Fruit fly (Drosophila melanogaster): ENCODE results near the gene brk.

Gene brk

dm6 chrX:7290811-7291515 is 16.8 kb upstream of the brk start, which contains the start of gene unc-119:
unc-119 (minus strand) TSS chrX:7291298.
- TF ChIP-seq psq (GFP tag; optimal IDR thresholded peaks at IDR 0.05) (peak; percentile 4), GATAd (GFP tag; optimal IDR thresholded peaks at IDR 0.05) (no peak), rgr (GFP tag; optimal IDR thresholded peaks at IDR 0.05) (no peak), Vsx2 (GFP tag; optimal IDR thresholded peaks at IDR 0.05; ENCODE audit: partially characterized antibody) (no peak), usp (GFP tag; optimal IDR thresholded peaks at IDR 0.05) (no peak), HLH106 (tag; optimal IDR thresholded peaks at IDR 0.05) (no peak), Abd-B (GFP tag; optimal IDR thresholded peaks at IDR 0.05) (no peak), N (GFP tag; optimal IDR thresholded peaks at IDR 0.05) (no peak), dl (GFP tag; optimal IDR thresholded peaks at IDR 0.05; ENCODE audit: insufficient read depth in 1 of 2, partially characterized antibody in 2 of 2) (no peak), sv (GFP tag; optimal IDR thresholded peaks at IDR 0.05) (no peak), brk (GFP tag; optimal IDR thresholded peaks at IDR 0.05) (no peak), OdsH (GFP tag; optimal IDR thresholded peaks at IDR 0.05) (no peak), h (GFP tag; optimal IDR thresholded peaks at IDR 0.05) (no peak), woc (GFP tag; optimal IDR thresholded peaks at IDR 0.05) (no peak), CrebA (GFP tag; optimal IDR thresholded peaks at IDR 0.05; ENCODE audit: borderline replicate concordance) (no peak), fru (GFP tag; optimal IDR thresholded peaks at IDR 0.05) (peak; percentile 82), Hnf4 (GFP tag; optimal IDR thresholded peaks at IDR 0.05) (no peak), jim (GFP tag; optimal IDR thresholded peaks at IDR 0.05) (no peak), CG32264 (GFP tag; optimal IDR thresholded peaks at IDR 0.05) (no peak), foxo (GFP tag; optimal IDR thresholded peaks at IDR 0.05) (no peak), Sp1 (GFP tag; optimal IDR thresholded peaks at IDR 0.05) (peak; percentile 15), Mio (GFP tag; optimal IDR thresholded peaks at IDR 0.05) (no peak), Hr78 (GFP tag; optimal IDR thresholded peaks at IDR 0.05) (no peak), br (GFP tag; optimal IDR thresholded peaks at IDR 0.05) (no peak), sage (GFP tag; optimal IDR thresholded peaks at IDR 0.05) (no peak), Dfd (GFP tag; optimal IDR thresholded peaks at IDR 0.05) (no peak), Dif (GFP tag; optimal IDR thresholded peaks at IDR 0.05; ENCODE audit: partially characterized antibody) (no peak), Myc (optimal IDR thresholded peaks at IDR 0.05) (no peak), Jra (GFP tag; optimal IDR thresholded peaks at IDR 0.05) (no peak), Rel (GFP tag; optimal IDR thresholded peaks at IDR 0.05) (no peak), Rel (tag; optimal IDR thresholded peaks at IDR 0.05) (peak; percentile 100), tai (GFP tag; optimal IDR thresholded peaks at IDR 0.05) (no peak), CG9705 (GFP tag; optimal IDR thresholded peaks at IDR 0.05) (no peak), pan (optimal IDR thresholded peaks at IDR 0.05) (no peak), ey (GFP tag; optimal IDR thresholded peaks at IDR 0.05) (no peak), dsf (GFP tag; optimal IDR thresholded peaks at IDR 0.05; ENCODE audit: borderline replicate concordance) (no peak), Hr83 (GFP tag; optimal IDR thresholded peaks at IDR 0.05; ENCODE audit: poor library complexity, severe bottlenecking) (no peak), lola (GFP tag; optimal IDR thresholded peaks at IDR 0.05) (peak; percentile 35), dmrt93B (GFP tag; optimal IDR thresholded peaks at IDR 0.05) (no peak)

- TF ChIP-seq dsf (GFP tag; optimal IDR thresholded peaks at IDR 0.05; ENCODE audit: borderline replicate concordance) (no peak), GATAd (GFP tag; optimal IDR thresholded peaks at IDR 0.05) (no peak), sv (GFP tag; optimal IDR thresholded peaks at IDR 0.05) (peak; percentile 74), N (GFP tag; optimal IDR thresholded peaks at IDR 0.05) (no peak), OdsH (GFP tag; optimal IDR thresholded peaks at IDR 0.05) (peak; percentile 79), pan (optimal IDR thresholded peaks at IDR 0.05) (no peak), psq (GFP tag; optimal IDR thresholded peaks at IDR 0.05) (peak; percentile 62), Hr78 (GFP tag; optimal IDR thresholded peaks at IDR 0.05) (no peak), h (GFP tag; optimal IDR thresholded peaks at IDR 0.05) (peak; percentile 84), Dfd (GFP tag; optimal IDR thresholded peaks at IDR 0.05) (no peak), HLH106 (tag; optimal IDR thresholded peaks at IDR 0.05) (peak; percentile 59), CG9705 (GFP tag; optimal IDR thresholded peaks at IDR 0.05) (peak; percentile 7), Hnf4 (GFP tag; optimal IDR thresholded peaks at IDR 0.05) (peak; percentile 68), dl (GFP tag; optimal IDR thresholded peaks at IDR 0.05; ENCODE audit: insufficient read depth in 1 of 2, partially characterized antibody in 2 of 2) (no peak), br (GFP tag; optimal IDR thresholded peaks at IDR 0.05) (peak; percentile 71), rgr (GFP tag; optimal IDR thresholded peaks at IDR 0.05) (peak; percentile 75), tai (GFP tag; optimal IDR thresholded peaks at IDR 0.05) (no peak), CrebA (GFP tag; optimal IDR thresholded peaks at IDR 0.05; ENCODE audit: borderline replicate concordance) (no peak), usp (GFP tag; optimal IDR thresholded peaks at IDR 0.05) (no peak), brk (GFP tag; optimal IDR thresholded peaks at IDR 0.05) (no peak), Abd-B (GFP tag; optimal IDR thresholded peaks at IDR 0.05) (no peak), fru (GFP tag; optimal IDR thresholded peaks at IDR 0.05) (peak; percentile 65), Jra (GFP tag; optimal IDR thresholded peaks at IDR 0.05) (no peak), jim (GFP tag; optimal IDR thresholded peaks at IDR 0.05) (no peak), ey (GFP tag; optimal IDR thresholded peaks at IDR 0.05) (peak; percentile 54), foxo (GFP tag; optimal IDR thresholded peaks at IDR 0.05) (peak in 1 of 2 experiments; percentile 75), woc (GFP tag; optimal IDR thresholded peaks at IDR 0.05) (peak; percentile 37), Sp1 (GFP tag; optimal IDR thresholded peaks at IDR 0.05) (peak; percentile 75), Myc (optimal IDR thresholded peaks at IDR 0.05) (no peak), Hr83 (GFP tag; optimal IDR thresholded peaks at IDR 0.05; ENCODE audit: poor library complexity, severe bottlenecking) (no peak), CG32264 (GFP tag; optimal IDR thresholded peaks at IDR 0.05) (peak; percentile 8), sage (GFP tag; optimal IDR thresholded peaks at IDR 0.05) (peak; percentile 39), Dif (GFP tag; optimal IDR thresholded peaks at IDR 0.05; ENCODE audit: partially characterized antibody) (no peak), dmrt93B (GFP tag; optimal IDR thresholded peaks at IDR 0.05) (peak; percentile 1), lola (GFP tag; optimal IDR thresholded peaks at IDR 0.05) (no peak), Rel (GFP tag; optimal IDR thresholded peaks at IDR 0.05) (peak; percentile 39), Rel (tag; optimal IDR thresholded peaks at IDR 0.05) (peak; percentile 16), Vsx2 (GFP tag; optimal IDR thresholded peaks at IDR 0.05; ENCODE audit: partially characterized antibody) (no peak), Mio (GFP tag; optimal IDR thresholded peaks at IDR 0.05) (no peak)
These were observed 15.8 kb upstream of the brk start for dm6 chrX:7291850-7292499.

Data from whole organism, wandering third instar larva.